Worm (Caenorhabditis elegans) whole organism, mixed stage, embryonic: Measurements from ENCODE around the gene R09D1.14.

Source experiments
- M03D4.4 ChIP-seq: sonication (generic microtip); optimal IDR thresholded peaks from 2 replicates; lab custom pipeline; 2017; ENCODE audit warnings: mild to moderate bottlenecking, missing genetic modification characterization, missing compliant biosample characterization
- bed-3 ChIP-seq: fragments of 200-800 bp; sonication (Bioruptor generic); optimal IDR thresholded peaks from 3 replicates; lab custom pipeline; 2018; ENCODE audit warnings: mild to moderate bottlenecking, missing genetic modification characterization, moderate library complexity, missing compliant biosample characterization
- blmp-1 ChIP-seq: fragments of 150-350 bp; optimal IDR thresholded peaks from 2 replicates; lab custom pipeline; 2014; ENCODE audit warnings: missing biosample characterization, missing genetic modification characterization
- ceh-39 ChIP-seq: fragments of 150-350 bp; optimal IDR thresholded peaks from 2 replicates; lab custom pipeline; 2014; ENCODE audit warnings: missing biosample characterization, missing genetic modification characterization
- ceh-43 ChIP-seq: fragments of 200-800 bp; sonication (Bioruptor generic); optimal IDR thresholded peaks from 2 replicates; lab custom pipeline; 2018; ENCODE audit warnings: mild to moderate bottlenecking, missing genetic modification characterization, moderate library complexity, missing compliant biosample characterization
- ces-1 ChIP-seq: fragments of 150-350 bp; optimal IDR thresholded peaks from 2 replicates; lab custom pipeline; 2014; ENCODE audit warnings: missing biosample characterization, missing genetic modification reagents, missing genetic modification characterization
- cnd-1 ChIP-seq: fragments of 200-800 bp; sonication (Bioruptor generic); optimal IDR thresholded peaks from 2 replicates; lab custom pipeline; 2018; ENCODE audit warnings: mild to moderate bottlenecking, missing genetic modification characterization, missing compliant biosample characterization
- drap-1 ChIP-seq: fragments of 200-800 bp; sonication (Bioruptor generic); optimal IDR thresholded peaks from 3 replicates; lab custom pipeline; 2018; ENCODE audit warnings: mild to moderate bottlenecking, missing genetic modification characterization, missing compliant biosample characterization
- elt-1 ChIP-seq: sonication (generic microtip); optimal IDR thresholded peaks from 2 replicates; lab custom pipeline; 2017; ENCODE audit warnings: missing genetic modification characterization, mild to moderate bottlenecking, missing compliant biosample characterization, antibody characterized with exemption, moderate library complexity, borderline replicate concordance; ENCODE audit not compliant: insufficient read depth
- elt-3 ChIP-seq: fragments of 150-350 bp; optimal IDR thresholded peaks from 2 replicates; lab custom pipeline; 2014; ENCODE audit warnings: missing biosample characterization, missing genetic modification characterization
- flh-1 ChIP-seq: fragments of 200-800 bp; sonication (Bioruptor generic); optimal IDR thresholded peaks from 2 replicates; lab custom pipeline; 2018; ENCODE audit warnings: mild to moderate bottlenecking, missing genetic modification characterization, moderate library complexity, missing compliant biosample characterization
- ham-2 ChIP-seq: fragments of 200-800 bp; sonication (Bioruptor generic); optimal IDR thresholded peaks from 2 replicates; lab custom pipeline; 2018; ENCODE audit warnings: mild to moderate bottlenecking, missing genetic modification characterization, missing compliant biosample characterization
- hlh-1 ChIP-seq: fragments of 150-350 bp; optimal IDR thresholded peaks from 2 replicates; lab custom pipeline; 2014; ENCODE audit warnings: missing biosample characterization, missing genetic modification reagents, missing genetic modification characterization
- lin-13 ChIP-seq: fragments of 150-350 bp; optimal IDR thresholded peaks from 2 replicates; lab custom pipeline; 2014; ENCODE audit warnings: missing biosample characterization, missing genetic modification characterization
- lsy-2 ChIP-seq: fragments of 150-350 bp; optimal IDR thresholded peaks from 2 replicates; lab custom pipeline; 2014; ENCODE audit warnings: missing biosample characterization, missing genetic modification characterization
- mab-5 ChIP-seq: fragments of 150-350 bp; optimal IDR thresholded peaks from 2 replicates; lab custom pipeline; 2014; ENCODE audit warnings: missing biosample characterization, missing genetic modification characterization
- mls-2 ChIP-seq: sonication (generic microtip); optimal IDR thresholded peaks from 2 replicates; lab custom pipeline; 2016; ENCODE audit warnings: mild to moderate bottlenecking, missing genetic modification characterization, moderate library complexity, missing compliant biosample characterization
- nhr-12 ChIP-seq: fragments of 150-350 bp; optimal IDR thresholded peaks from 2 replicates; lab custom pipeline; 2014; ENCODE audit warnings: missing biosample characterization, missing genetic modification characterization
- nhr-28 ChIP-seq: fragments of 150-350 bp; optimal IDR thresholded peaks from 2 replicates; lab custom pipeline; 2014; ENCODE audit warnings: missing biosample characterization, missing genetic modification characterization
- nhr-76 ChIP-seq: sonication (generic microtip); optimal IDR thresholded peaks from 2 replicates; lab custom pipeline; 2017; ENCODE audit warnings: missing biosample characterization, missing genetic modification characterization
- pha-4 ChIP-seq: fragments of 150-350 bp; optimal IDR thresholded peaks from 2 replicates; lab custom pipeline; 2018; ENCODE audit warnings: missing biosample characterization, missing genetic modification reagents, missing genetic modification characterization
- sem-2 ChIP-seq: fragments of 200-800 bp; sonication (Bioruptor generic); optimal IDR thresholded peaks from 2 replicates; lab custom pipeline; 2018; ENCODE audit warnings: mild to moderate bottlenecking, missing genetic modification characterization, missing compliant biosample characterization
- snpc-4 ChIP-seq: fragments of 150-350 bp; optimal IDR thresholded peaks from 2 replicates; lab custom pipeline; 2014; ENCODE audit warnings: missing biosample characterization, missing genetic modification characterization
- sptf-1 ChIP-seq: sonication (generic microtip); optimal IDR thresholded peaks from 2 replicates; lab custom pipeline; 2017; ENCODE audit warnings: mild to moderate bottlenecking, missing genetic modification characterization, moderate library complexity, missing compliant biosample characterization
- tbx-8 ChIP-seq: fragments of 200-800 bp; sonication (Bioruptor generic); optimal IDR thresholded peaks from 2 replicates; lab custom pipeline; 2018; ENCODE audit warnings: mild to moderate bottlenecking, missing genetic modification characterization, moderate library complexity, missing compliant biosample characterization
- unc-120 ChIP-seq: sonication (generic microtip); optimal IDR thresholded peaks from 2 replicates; lab custom pipeline; 2017; ENCODE audit warnings: missing genetic modification characterization, missing compliant biosample characterization; ENCODE audit not compliant: poor library complexity, severe bottlenecking
- unc-39 ChIP-seq: fragments of 150-350 bp; optimal IDR thresholded peaks from 2 replicates; lab custom pipeline; 2014; ENCODE audit warnings: missing biosample characterization, missing genetic modification characterization
- unc-62 ChIP-seq: fragments of 150-350 bp; optimal IDR thresholded peaks from 2 replicates; lab custom pipeline; 2014; ENCODE audit warnings: missing biosample characterization, missing genetic modification reagents, missing genetic modification characterization
- zip-8 ChIP-seq: fragments of 150-350 bp; optimal IDR thresholded peaks from 2 replicates; lab custom pipeline; 2014; ENCODE audit warnings: missing biosample characterization, missing genetic modification characterization
- ztf-11 ChIP-seq: fragments of 150-350 bp; optimal IDR thresholded peaks from 2 replicates; lab custom pipeline; 2014; ENCODE audit warnings: missing biosample characterization, missing genetic modification characterization

Gene R09D1.14

ce11 chrII:9440060-9440459 is 19.3 kb downstream of the R09D1.14 start, which contains the start of gene chil-17:
TSS of gene chil-17 (minus strand) at chrII:9440160.
- TF ChIP-seq lin-13 (tag; lab: Kevin White, UChicago): no peak
- no peak for TF ChIP-seq bed-3 (GFP tag; lab: Kevin White, UChicago)
- no peak for TF ChIP-seq unc-120 (tag; lab: Kevin White, UChicago)
- no peak for TF ChIP-seq unc-39 (tag; lab: Kevin White, UChicago)
- no peak for TF ChIP-seq nhr-76 (tag; lab: Kevin White, UChicago)
- no peak for TF ChIP-seq sptf-1
- no peak for TF ChIP-seq M03D4.4 (tag; lab: Kevin White, UChicago)

- TF ChIP-seq unc-62 (GFP tag; lab: Kevin White, UChicago) (no peak), ceh-39 (tag; lab: Kevin White, UChicago) (no peak), sptf-1 (no peak), pha-4 (no peak), ham-2 (no peak), lin-13 (tag; lab: Kevin White, UChicago) (no peak), M03D4.4 (tag; lab: Kevin White, UChicago) (no peak), elt-3 (tag; lab: Kevin White, UChicago) (no peak), unc-39 (tag; lab: Kevin White, UChicago) (no peak), ceh-43 (no peak), lsy-2 (tag; lab: Kevin White, UChicago) (no peak), blmp-1 (tag; lab: Kevin White, UChicago) (no peak), elt-1 (tag; lab: Kevin White, UChicago) (no peak), cnd-1 (tag; lab: Kevin White, UChicago) (no peak), tbx-8 (GFP tag; lab: Kevin White, UChicago) (no peak), ces-1 (GFP tag; lab: Kevin White, UChicago) (no peak), nhr-12 (tag; lab: Kevin White, UChicago) (no peak), unc-120 (tag; lab: Kevin White, UChicago) (no peak), flh-1 (GFP tag; lab: Kevin White, UChicago) (no peak)
Measured at ce11 chrII:9438853-9439252, 20.5 kb downstream of the R09D1.14 start.

DNA sequence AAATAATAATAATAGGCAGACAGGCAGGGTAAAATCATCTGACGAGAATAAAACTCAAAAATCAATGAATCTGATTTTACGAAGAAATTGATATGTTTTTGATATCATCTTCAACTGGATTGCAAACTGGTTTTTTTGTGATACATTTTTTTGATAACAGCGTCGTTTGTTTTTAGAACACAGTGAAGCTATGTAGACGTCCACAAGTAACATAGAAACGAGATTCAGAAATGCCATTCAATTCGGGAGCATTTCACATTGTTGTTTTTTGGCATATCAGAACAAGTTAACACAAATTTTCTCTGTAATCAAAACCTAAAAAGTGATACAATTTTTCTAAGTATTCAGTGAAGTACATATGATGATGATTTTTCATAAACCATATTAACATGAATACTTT is 21.1 kb downstream of the R09D1.14 start, which contains the start of gene chil-13:
TSS of gene chil-13 (minus strand) at position 101 of the 400 bp plus-strand sequence.
- TF ChIP-seq drap-1 (GFP tag; lab: Kevin White, UChicago) (no peak), mls-2 (tag; lab: Kevin White, UChicago) (no peak), ces-1 (GFP tag; lab: Kevin White, UChicago) (no peak), nhr-76 (tag; lab: Kevin White, UChicago) (no peak), sem-2 (no peak), nhr-12 (tag; lab: Kevin White, UChicago) (no peak), flh-1 (GFP tag; lab: Kevin White, UChicago) (no peak), snpc-4 (no peak), sptf-1 (no peak), nhr-28 (tag; lab: Kevin White, UChicago) (no peak), mab-5 (tag; lab: Kevin White, UChicago) (no peak), lsy-2 (tag; lab: Kevin White, UChicago) (no peak), elt-1 (tag; lab: Kevin White, UChicago) (no peak), lin-13 (tag; lab: Kevin White, UChicago) (no peak), ceh-43 (no peak), ham-2 (no peak), bed-3 (GFP tag; lab: Kevin White, UChicago) (no peak), zip-8 (tag; lab: Kevin White, UChicago) (no peak), ztf-11 (tag; lab: Kevin White, UChicago) (no peak), tbx-8 (GFP tag; lab: Kevin White, UChicago) (no peak)

- TF ChIP-seq mls-2 (tag; lab: Kevin White, UChicago) (no peak), zip-8 (tag; lab: Kevin White, UChicago) (no peak), tbx-8 (GFP tag; lab: Kevin White, UChicago) (no peak), unc-120 (tag; lab: Kevin White, UChicago) (no peak), hlh-1 (tag; lab: Kevin White, UChicago) (no peak), snpc-4 (no peak), bed-3 (GFP tag; lab: Kevin White, UChicago) (no peak), lsy-2 (tag; lab: Kevin White, UChicago) (no peak)
- TF ChIP-seq, all 35 proteins: peak for 0
Measured at ce11 chrII:9436009-9436408, 23.4 kb downstream of the R09D1.14 start, which contains the start of gene kin-16. TSS of gene kin-16 (minus strand) at chrII:9436109.
